Worm (Caenorhabditis elegans) whole organism, L1 larva: ENCODE results near the gene F18E9.4.

ENCODE experiments used
- F16B12.6 ChIP-seq: fragments of 150-350 bp; optimal IDR thresholded peaks from 2 replicates; lab custom pipeline; 2014; ENCODE audit warnings: missing biosample characterization, missing genetic modification characterization
- aly-2 ChIP-seq: fragments of 150-350 bp; optimal IDR thresholded peaks from 2 replicates; lab custom pipeline; 2014; ENCODE audit warnings: missing biosample characterization, missing genetic modification characterization
- dsc-1 ChIP-seq: sonication (generic microtip); optimal IDR thresholded peaks from 2 replicates; lab custom pipeline; 2016; ENCODE audit warnings: mild to moderate bottlenecking, missing genetic modification characterization, missing compliant biosample characterization
- efl-1 ChIP-seq, 4 experiments: fragments of 150-350 bp; optimal IDR thresholded peaks in 3 of 4; peaks in 1 of 4; 1 replicate in 1 of 4; 2 replicates in 3 of 4; lab custom pipeline; 2014; ENCODE audit warnings: missing biosample characterization in 2 of 4, missing genetic modification characterization in 2 of 4, missing genetic modification reagents in 2 of 4
- egl-13 ChIP-seq: sonication (generic microtip); optimal IDR thresholded peaks from 2 replicates; lab custom pipeline; 2016; ENCODE audit warnings: missing genotype, missing genetic modification reagents, missing genetic modification characterization, missing compliant biosample characterization
- ets-5 ChIP-seq: fragments of 200-800 bp; sonication (Bioruptor generic); IDR thresholded peaks from 2 replicates; pipeline ENCODE4 v1.3.6; 2022; ENCODE audit warnings: missing genetic modification characterization, missing compliant biosample characterization
- fkh-8 ChIP-seq: sonication (generic microtip); optimal IDR thresholded peaks from 2 replicates; lab custom pipeline; 2016; ENCODE audit warnings: mild to moderate bottlenecking, missing genetic modification characterization, missing compliant biosample characterization
- hpl-2 ChIP-seq: fragments of 150-350 bp; optimal IDR thresholded peaks from 2 replicates; lab custom pipeline; 2014; ENCODE audit warnings: missing biosample characterization, missing genetic modification reagents, missing genetic modification characterization
- jun-1 ChIP-seq: fragments of 150-350 bp; optimal IDR thresholded peaks from 2 replicates; lab custom pipeline; 2014; ENCODE audit warnings: missing biosample characterization, missing genetic modification reagents, missing genetic modification characterization
- lsy-2 ChIP-seq, 2 experiments: fragments of 150-350 bp; optimal IDR thresholded peaks; 2 replicates each; lab custom pipeline; 2014; ENCODE audit warnings: missing biosample characterization in 2 of 2, missing genetic modification characterization in 2 of 2
- mab-9 ChIP-seq: fragments of 200-800 bp; sonication (Bioruptor generic); IDR thresholded peaks from 2 replicates; pipeline ENCODE4 v1.3.6; 2022; ENCODE audit warnings: missing genetic modification reagents, missing genetic modification characterization, missing compliant biosample characterization
- mep-1 ChIP-seq: fragments of 150-350 bp; optimal IDR thresholded peaks from 2 replicates; lab custom pipeline; 2014; ENCODE audit warnings: missing biosample characterization, missing genetic modification characterization
- nhr-12 ChIP-seq: sonication (generic microtip); optimal IDR thresholded peaks from 2 replicates; lab custom pipeline; 2017; ENCODE audit warnings: missing biosample characterization, missing genetic modification characterization
- nhr-20 ChIP-seq: sonication (generic microtip); optimal IDR thresholded peaks from 2 replicates; lab custom pipeline; 2016; ENCODE audit warnings: mild to moderate bottlenecking, missing genetic modification characterization, missing compliant biosample characterization
- nhr-47 ChIP-seq: sonication (generic microtip); optimal IDR thresholded peaks from 2 replicates; lab custom pipeline; 2016; ENCODE audit warnings: mild to moderate bottlenecking, missing genetic modification characterization, moderate library complexity, missing compliant biosample characterization
- nhr-71 ChIP-seq: sonication (generic microtip); optimal IDR thresholded peaks from 2 replicates; lab custom pipeline; 2016; ENCODE audit warnings: mild to moderate bottlenecking, missing genetic modification characterization, moderate library complexity, missing compliant biosample characterization
- nhr-77 ChIP-seq: fragments of 150-350 bp; optimal IDR thresholded peaks from 2 replicates; lab custom pipeline; 2014; ENCODE audit warnings: missing biosample characterization, missing genetic modification characterization
- nhr-84 ChIP-seq: sonication (generic microtip); optimal IDR thresholded peaks from 2 replicates; lab custom pipeline; 2017; ENCODE audit warnings: missing biosample characterization, missing genetic modification characterization
- nhr-85 ChIP-seq: sonication (generic microtip); peaks from one replicate; lab custom pipeline; 2016; ENCODE audit warnings: missing genetic modification characterization, inconsistent platforms, missing compliant biosample characterization
- nhr-90 ChIP-seq: sonication (generic microtip); optimal IDR thresholded peaks from 2 replicates; lab custom pipeline; 2016; ENCODE audit warnings: mild to moderate bottlenecking, missing genetic modification characterization, missing compliant biosample characterization; ENCODE audit not compliant: poor library complexity
- rnt-1 ChIP-seq: sonication (generic microtip); optimal IDR thresholded peaks from 2 replicates; lab custom pipeline; 2016; ENCODE audit warnings: mild to moderate bottlenecking, missing genetic modification characterization, moderate library complexity, missing compliant biosample characterization
- snu-23 ChIP-seq: sonication (generic microtip); optimal IDR thresholded peaks from 2 replicates; lab custom pipeline; 2016; ENCODE audit warnings: missing genetic modification characterization, missing compliant biosample characterization
- tbx-2 ChIP-seq: sonication (generic microtip); optimal IDR thresholded peaks from 2 replicates; lab custom pipeline; 2016; ENCODE audit warnings: missing genetic modification characterization, missing compliant biosample characterization
- unc-98 ChIP-seq: fragments of 200-800 bp; sonication (Bioruptor generic); IDR thresholded peaks from 2 replicates; pipeline ENCODE4 v1.3.6; 2022; ENCODE audit warnings: missing genetic modification characterization, missing compliant biosample characterization

Gene F18E9.4

ce11 chrX:8612278-8612677 lies 32.0 kb downstream of the F18E9.4 start:
- peak; percentile 30 for TF ChIP-seq dsc-1 (tag; lab: Kevin White, UChicago)
- peak; percentile 55 for TF ChIP-seq fkh-8 (tag; lab: Kevin White, UChicago)
- TF ChIP-seq nhr-20: no peak
- no peak for TF ChIP-seq F16B12.6 (tag; lab: Kevin White, UChicago)

ce11 chrX:8613053-8613452 lies 32.7 kb downstream of the F18E9.4 start, which contains the start of gene K01A12.2:
TSS of gene K01A12.2 (plus strand) at chrX:8613353.
- no peak for TF ChIP-seq rnt-1 (tag; lab: Kevin White, UChicago)
- no peak for TF ChIP-seq lsy-2 (tag; optimal IDR thresholded peaks at IDR 0.05; lab: Kevin White, UChicago)
- TF ChIP-seq ets-5 (GFP tag; lab: Robert Waterston, UW): no peak
- no peak for TF ChIP-seq jun-1 (tag; lab: Kevin White, UChicago)

DNA sequence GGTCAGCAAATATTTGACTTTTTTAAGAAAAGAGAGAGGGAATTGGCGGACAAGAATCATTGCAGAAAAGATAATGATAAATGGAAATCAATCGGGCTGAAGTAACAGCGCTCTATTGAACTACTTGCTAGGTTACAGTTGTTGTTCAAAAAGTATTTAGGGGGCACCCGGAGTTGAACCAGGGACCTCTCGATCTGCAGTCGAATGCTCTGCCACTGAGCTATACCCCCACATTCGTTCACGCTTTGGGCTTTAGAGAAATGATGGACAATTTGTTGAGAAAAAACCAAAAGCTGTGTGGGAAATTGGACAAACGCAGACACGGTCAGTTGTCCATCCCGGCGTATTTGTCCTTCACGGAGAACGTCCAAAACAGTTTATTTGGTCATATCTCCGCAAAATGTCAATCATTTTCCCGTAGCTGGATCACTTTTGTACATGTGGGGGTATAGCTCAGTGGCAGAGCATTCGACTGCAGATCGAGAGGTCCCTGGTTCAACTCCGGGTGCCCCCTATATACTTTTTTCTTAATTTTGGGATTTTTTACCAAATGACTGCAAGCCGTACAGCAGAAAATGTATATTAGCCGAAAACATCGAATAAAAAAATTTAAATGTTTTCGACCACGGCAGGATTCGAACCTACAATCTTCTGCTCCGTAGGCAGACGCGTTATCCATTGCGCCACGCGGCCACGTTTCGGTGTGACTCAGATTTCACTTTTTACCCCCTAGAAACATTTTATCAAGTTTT lies 43.7 kb downstream of the F18E9.4 start:
- TF ChIP-seq nhr-71: peak; percentile 8
- peak; percentile 14 for TF ChIP-seq snu-23 (GFP tag; lab: Kevin White, UChicago)
- TF ChIP-seq F16B12.6 (tag; lab: Kevin White, UChicago): no peak
- TF ChIP-seq rnt-1 (tag; lab: Kevin White, UChicago): peak; percentile 45
- peak; percentile 22 for TF ChIP-seq nhr-90 (tag; lab: Kevin White, UChicago)
- peak; percentile 27 for TF ChIP-seq nhr-85 (tag; lab: Kevin White, UChicago)
- peak; percentile 18 for TF ChIP-seq nhr-77
- no peak for TF ChIP-seq efl-1 (optimal IDR thresholded peaks at IDR 0.05; lab: Kevin White, UChicago)
- TF ChIP-seq efl-1 (GFP tag; optimal IDR thresholded peaks at IDR 0.05 in 1 of 2; lab: Kevin White, UChicago): peak in 1 of 2 experiments; percentile 80
- no peak for TF ChIP-seq jun-1 (tag; lab: Kevin White, UChicago)
- TF ChIP-seq tbx-2 (tag; lab: Kevin White, UChicago): no peak
- no peak for TF ChIP-seq unc-98 (GFP tag; lab: Robert Waterston, UW)
- no peak for TF ChIP-seq nhr-12 (tag; lab: Kevin White, UChicago)
- no peak for TF ChIP-seq nhr-84 (tag; lab: Kevin White, UChicago)
- TF ChIP-seq hpl-2 (GFP tag; lab: Kevin White, UChicago): no peak
- peak; percentile 14 for TF ChIP-seq nhr-47 (tag; lab: Kevin White, UChicago)

ce11 chrX:8625090-8625489 lies 44.8 kb downstream of the F18E9.4 start, which contains the start of gene K01A12.3:
TSS of gene K01A12.3 (minus strand) at chrX:8625190.
- TF ChIP-seq nhr-47 (tag; lab: Kevin White, UChicago) (no peak), hpl-2 (GFP tag; lab: Kevin White, UChicago) (no peak), aly-2 (no peak), mep-1 (tag; lab: Kevin White, UChicago) (no peak), egl-13 (tag; lab: Kevin White, UChicago) (no peak), mab-9 (GFP tag; lab: Robert Waterston, UW) (no peak), nhr-71 (no peak)
